Fruit fly (Drosophila melanogaster): ENCODE results near the gene Amnionless.

The Amnionless gene

DNA sequence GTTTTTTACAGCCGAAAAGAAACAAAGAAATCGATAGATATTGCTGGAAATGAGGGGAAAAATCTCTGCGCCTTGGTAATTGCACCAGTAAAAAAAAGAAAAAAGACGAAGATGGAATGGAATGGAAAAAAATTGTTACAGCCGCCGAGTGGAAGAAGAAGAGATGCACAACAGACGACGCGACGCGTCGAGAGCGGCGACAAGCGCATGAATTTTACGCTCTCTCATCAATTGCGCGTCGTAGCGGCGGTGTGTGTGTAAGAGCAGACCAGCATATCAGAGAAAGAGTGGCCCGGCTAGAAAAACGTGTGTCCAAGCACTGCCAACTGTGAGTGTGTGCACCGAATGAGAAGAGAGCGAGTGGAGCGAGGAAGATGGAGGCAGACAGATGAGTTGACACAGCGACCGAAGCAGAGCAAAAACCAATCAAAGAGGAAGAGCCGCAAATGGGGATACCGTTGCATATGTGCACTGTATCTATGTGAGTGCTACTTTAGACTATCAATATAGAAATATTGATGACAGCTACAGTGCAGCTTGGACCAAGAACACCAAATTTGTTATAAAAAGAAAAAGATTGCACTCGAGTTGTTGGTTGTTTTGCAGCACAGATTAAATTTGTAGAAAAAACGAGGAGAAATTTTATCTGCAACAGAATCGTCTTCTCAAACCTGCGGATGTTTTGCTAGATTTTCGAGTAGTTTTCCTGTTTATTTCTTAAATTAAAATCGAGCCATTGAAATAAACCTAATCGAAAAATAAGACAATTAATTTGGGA is 39.7 kb downstream of the Amnionless start (continued):
- TF ChIP-seq Dref (GFP tag; IDR thresholded peaks at IDR 0.05) (no peak), Sin3A (optimal IDR thresholded peaks at IDR 0.05) (no peak), CG15514 (GFP tag; optimal IDR thresholded peaks at IDR 0.05) (peak; percentile 7), CG3847 (GFP tag; IDR thresholded peaks at IDR 0.05) (no peak), unpg (GFP tag; optimal IDR thresholded peaks at IDR 0.05) (peak; percentile 5), CG13287 (GFP tag; IDR thresholded peaks at IDR 0.05; ENCODE audit: partially characterized antibody) (peak; percentile 62), nau (GFP tag; optimal IDR thresholded peaks at IDR 0.05) (no peak), Spps (tag; optimal IDR thresholded peaks at IDR 0.05) (no peak), Dip3 (GFP tag; optimal IDR thresholded peaks at IDR 0.05) (no peak), CG5245 (GFP tag; optimal IDR thresholded peaks at IDR 0.05) (no peak), TFAM (GFP tag; optimal IDR thresholded peaks at IDR 0.05) (no peak), CG32532 (GFP tag; IDR thresholded peaks at IDR 0.05) (peak; percentile 31; the same call in 1 of the 2 replicates), dimm (GFP tag; IDR thresholded peaks at IDR 0.05) (no peak), CG34422 (GFP tag; IDR thresholded peaks at IDR 0.05) (no peak; the same call in 2 of the 3 replicates), yki (optimal IDR thresholded peaks at IDR 0.05) (peak; percentile 79), cas (GFP tag; IDR thresholded peaks at IDR 0.05) (no peak), gem (tag; optimal IDR thresholded peaks at IDR 0.05) (peak; percentile 47), CG2889 (GFP tag; IDR thresholded peaks at IDR 0.05) (no peak), CG10267 (tag; optimal IDR thresholded peaks at IDR 0.05) (no peak), ci (GFP tag; IDR thresholded peaks at IDR 0.05) (peak; percentile 55; the same call in 2 of the 3 replicates), stwl (tag; optimal IDR thresholded peaks at IDR 0.05) (no peak), dmrt11E (tag; optimal IDR thresholded peaks at IDR 0.05) (peak; percentile 5), D (optimal IDR thresholded peaks at IDR 0.05) (no peak), D (GFP tag; optimal IDR thresholded peaks at IDR 0.05) (peak; percentile 14), CG18011 (GFP tag; optimal IDR thresholded peaks at IDR 0.05) (no peak), CG10543 (GFP tag; optimal IDR thresholded peaks at IDR 0.05) (peak; percentile 28), CG15601 (tag; optimal IDR thresholded peaks at IDR 0.05) (peak; percentile 0), prd (optimal IDR thresholded peaks at IDR 0.05) (no peak), prd (GFP tag; IDR thresholded peaks at IDR 0.05) (no peak), Pdp1 (GFP tag; optimal IDR thresholded peaks at IDR 0.05) (peak in 1 of 2 experiments; percentile 42), CG9215 (GFP tag; IDR thresholded peaks at IDR 0.05) (no peak), tin (GFP tag; optimal IDR thresholded peaks at IDR 0.05) (no peak), p53 (GFP tag; optimal IDR thresholded peaks at IDR 0.05) (no peak), CG1792 (GFP tag; optimal IDR thresholded peaks at IDR 0.05) (no peak), CG7987 (GFP tag; optimal IDR thresholded peaks at IDR 0.05) (peak; percentile 22), fd102C (GFP tag; optimal IDR thresholded peaks at IDR 0.05) (no peak), YL-1 (GFP tag; optimal IDR thresholded peaks at IDR 0.05) (peak; percentile 13), CG17361 (GFP tag; IDR thresholded peaks at IDR 0.05) (0 out of 3 replicates have a peak, but pooled peaks have one; percentile 22), CG7745 (tag; optimal IDR thresholded peaks at IDR 0.05) (no peak), nom (GFP tag; optimal IDR thresholded peaks at IDR 0.05) (peak; percentile 84), Hr51 (GFP tag; optimal IDR thresholded peaks at IDR 0.05) (no peak), slbo (GFP tag; IDR thresholded peaks at IDR 0.05) (no peak), pros (GFP tag; optimal IDR thresholded peaks at IDR 0.05) (peak; percentile 91), z (GFP tag; IDR thresholded peaks at IDR 0.05) (peak; percentile 73; the same call in 2 of the 3 replicates), Drgx (GFP tag; IDR thresholded peaks at IDR 0.05) (peak; percentile 62), CG15479 (GFP tag; optimal IDR thresholded peaks at IDR 0.05) (peak; percentile 87), CG12236 (GFP tag; optimal IDR thresholded peaks at IDR 0.05) (no peak), CG8359 (GFP tag; optimal IDR thresholded peaks at IDR 0.05; ENCODE audit: borderline replicate concordance) (no peak), NK7.1 (GFP tag; optimal IDR thresholded peaks at IDR 0.05) (no peak), gro (GFP tag; optimal IDR thresholded peaks at IDR 0.05) (no peak)
